Worm (Caenorhabditis elegans) whole organism, L3 larva: ENCODE data around the gene B0001.7.
A peak's percentile ranks its signal among the peaks of the same experiment; 100 is the strongest.
"Not testable (repeated sequence)": the region's sequence is repeated elsewhere in the genome, so short reads cannot be mapped to it uniquely, and the experiment has no call there.

ENCODE experiments used
- ZK546.5 ChIP-seq: sonication (generic microtip); optimal IDR thresholded peaks from 2 replicates; lab custom pipeline; 2017; ENCODE audit warnings: missing biosample characterization, missing genetic modification characterization
- aly-2 ChIP-seq: fragments of 150-350 bp; optimal IDR thresholded peaks from 2 replicates; lab custom pipeline; 2014; ENCODE audit warnings: missing biosample characterization, missing genetic modification characterization
- ama-1 ChIP-seq: fragments of 150-350 bp; optimal IDR thresholded peaks from 2 replicates; lab custom pipeline; 2018
- ceh-16 ChIP-seq: sonication (generic microtip); optimal IDR thresholded peaks from 2 replicates; lab custom pipeline; 2017; ENCODE audit warnings: missing biosample characterization, missing genetic modification characterization
- ceh-28 ChIP-seq: fragments of 150-350 bp; optimal IDR thresholded peaks from 2 replicates; lab custom pipeline; 2014; ENCODE audit warnings: missing biosample characterization, missing genetic modification reagents, missing genetic modification characterization
- ceh-82 ChIP-seq: fragments of 150-350 bp; optimal IDR thresholded peaks from 2 replicates; lab custom pipeline; 2014; ENCODE audit warnings: missing biosample characterization, missing genetic modification characterization
- ceh-9 ChIP-seq: sonication (generic microtip); optimal IDR thresholded peaks from 2 replicates; lab custom pipeline; 2018; ENCODE audit warnings: missing biosample characterization, missing genetic modification characterization
- egl-27 ChIP-seq: sonication (generic microtip); optimal IDR thresholded peaks from 4 replicates; lab custom pipeline; 2017; ENCODE audit warnings: missing biosample characterization, missing genetic modification reagents, missing genetic modification characterization
- egl-5 ChIP-seq: fragments of 150-350 bp; optimal IDR thresholded peaks from 2 replicates; lab custom pipeline; 2017; ENCODE audit warnings: missing biosample characterization, missing genetic modification reagents, missing genetic modification characterization, inconsistent platforms
- elt-1 ChIP-seq: fragments of 150-350 bp; optimal IDR thresholded peaks from 2 replicates; lab custom pipeline; 2014; ENCODE audit warnings: missing biosample characterization, missing genetic modification characterization
- elt-2 ChIP-seq: sonication (generic microtip); optimal IDR thresholded peaks from 2 replicates; lab custom pipeline; 2016; ENCODE audit warnings: missing genetic modification reagents, mild to moderate bottlenecking, missing genetic modification characterization, missing compliant biosample characterization
- eor-1 ChIP-seq, 2 experiments: fragments of 150-350 bp; optimal IDR thresholded peaks; 2 replicates each; lab custom pipeline; 2014 to 2018; ENCODE audit warnings: missing biosample characterization in 2 of 2, missing genetic modification characterization in 2 of 2
- fkh-10 ChIP-seq: sonication (generic microtip); optimal IDR thresholded peaks from 2 replicates; lab custom pipeline; 2017; ENCODE audit warnings: missing biosample characterization, missing genetic modification reagents, missing genetic modification characterization
- fkh-2 ChIP-seq: fragments of 150-350 bp; optimal IDR thresholded peaks from 2 replicates; lab custom pipeline; 2014; ENCODE audit warnings: missing biosample characterization, missing genetic modification reagents, missing genetic modification characterization
- hmg-11 ChIP-seq: sonication (generic microtip); optimal IDR thresholded peaks from 2 replicates; lab custom pipeline; 2016; ENCODE audit warnings: missing genetic modification characterization, missing compliant biosample characterization
- jun-1 ChIP-seq: fragments of 150-350 bp; optimal IDR thresholded peaks from 2 replicates; lab custom pipeline; 2014; ENCODE audit warnings: missing biosample characterization, missing genetic modification reagents, missing genetic modification characterization
- lin-15B ChIP-seq: fragments of 150-350 bp; optimal IDR thresholded peaks from 2 replicates; lab custom pipeline; 2014; ENCODE audit warnings: missing biosample characterization, missing genetic modification characterization
- lsy-12 ChIP-seq: sonication (generic microtip); optimal IDR thresholded peaks from 2 replicates; lab custom pipeline; 2016; ENCODE audit warnings: mild to moderate bottlenecking, missing genetic modification characterization, missing compliant biosample characterization
- nfya-1 ChIP-seq: sonication (generic microtip); optimal IDR thresholded peaks from 2 replicates; lab custom pipeline; 2017; ENCODE audit warnings: missing genetic modification characterization, mild to moderate bottlenecking, missing compliant biosample characterization, antibody characterized with exemption, moderate library complexity; ENCODE audit not compliant: insufficient read depth
- nhr-11 ChIP-seq: fragments of 150-350 bp; optimal IDR thresholded peaks from 2 replicates; lab custom pipeline; 2014; ENCODE audit warnings: missing biosample characterization, missing genetic modification characterization
- nhr-12 ChIP-seq: fragments of 150-350 bp; optimal IDR thresholded peaks from 2 replicates; lab custom pipeline; 2014; ENCODE audit warnings: missing biosample characterization, missing genetic modification characterization
- nhr-23 ChIP-seq: fragments of 150-350 bp; optimal IDR thresholded peaks from 2 replicates; lab custom pipeline; 2014; ENCODE audit warnings: missing biosample characterization, missing genetic modification reagents, missing genetic modification characterization
- nhr-28 ChIP-seq: fragments of 150-350 bp; optimal IDR thresholded peaks from 2 replicates; lab custom pipeline; 2014; ENCODE audit warnings: missing biosample characterization, missing genetic modification characterization
- nhr-43 ChIP-seq: sonication (generic microtip); optimal IDR thresholded peaks from 2 replicates; lab custom pipeline; 2016; ENCODE audit warnings: mild to moderate bottlenecking, missing genetic modification characterization, missing compliant biosample characterization; ENCODE audit not compliant: poor library complexity, severe bottlenecking
- nhr-67 ChIP-seq: fragments of 150-350 bp; optimal IDR thresholded peaks from 2 replicates; lab custom pipeline; 2014; ENCODE audit warnings: missing biosample characterization, missing genetic modification characterization
- pha-4 ChIP-seq: fragments of 150-350 bp; optimal IDR thresholded peaks from 2 replicates; lab custom pipeline; 2014; ENCODE audit warnings: missing biosample characterization, missing genetic modification reagents, missing genetic modification characterization
- snpc-4 ChIP-seq: fragments of 150-350 bp; optimal IDR thresholded peaks from 2 replicates; lab custom pipeline; 2014; ENCODE audit warnings: missing biosample characterization, missing genetic modification characterization
- unc-39 ChIP-seq: sonication (generic microtip); optimal IDR thresholded peaks from 4 replicates; lab custom pipeline; 2017; ENCODE audit warnings: missing biosample characterization, missing genetic modification characterization
- unc-62 ChIP-seq: fragments of 150-350 bp; sonication (generic microtip); optimal IDR thresholded peaks from 4 replicates; lab custom pipeline; 2014; ENCODE audit warnings: missing biosample characterization, missing genetic modification reagents, missing genetic modification characterization
- ztf-11 ChIP-seq: fragments of 150-350 bp; optimal IDR thresholded peaks from 2 replicates; lab custom pipeline; 2014; ENCODE audit warnings: missing biosample characterization, missing genetic modification characterization
- ztf-4 ChIP-seq: fragments of 150-350 bp; optimal IDR thresholded peaks from 2 replicates; lab custom pipeline; 2014; ENCODE audit warnings: missing biosample characterization, missing genetic modification characterization

Gene B0001.7

ce11 chrIV:12145681-12146080, 8.4 kb downstream of the B0001.7 start, which contains the start of gene B0001.3:
Gene B0001.3 (minus strand): TSS chrIV:12145735.
- TF ChIP-seq eor-1 (tag; optimal IDR thresholded peaks at IDR 0.05; lab: Kevin White, UChicago) (no peak), hmg-11 (tag; lab: Kevin White, UChicago) (peak; percentile 14)

- TF ChIP-seq lsy-12 (tag; lab: Kevin White, UChicago) (no peak), nfya-1 (tag; lab: Kevin White, UChicago) (no peak), egl-27 (tag; lab: Kevin White, UChicago) (no peak), snpc-4 (tag; lab: Kevin White, UChicago) (no peak), fkh-10 (no peak), elt-1 (tag; lab: Kevin White, UChicago) (no peak), nhr-67 (no peak), ztf-4 (tag; lab: Kevin White, UChicago) (no peak), fkh-2 (tag; lab: Kevin White, UChicago) (no peak)
These were observed 10.8 kb downstream of the B0001.7 start, which contains the start of gene B0001.5 for ce11 chrIV:12143231-12143630. Gene B0001.5 (minus strand): TSS chrIV:12143331.

ce11 chrIV:12140959-12141358, 13.1 kb downstream of the B0001.7 start, which contains the start of gene B0001.8:
Gene B0001.8 (minus strand): TSS chrIV:12141059.
- TF ChIP-seq fkh-2 (tag; lab: Kevin White, UChicago), result no peak
- TF ChIP-seq egl-27 (tag; lab: Kevin White, UChicago), result no peak
- no peak for TF ChIP-seq ama-1
- TF ChIP-seq ceh-28 (tag; lab: Kevin White, UChicago), result no peak
- TF ChIP-seq jun-1, result no peak
- no peak for TF ChIP-seq ztf-11 (tag; lab: Kevin White, UChicago)

ce11 chrIV:12138093-12138492, 16.0 kb downstream of the B0001.7 start, which contains the start of gene B0001.4:
Gene B0001.4 (minus strand): TSS chrIV:12138193.
- not testable (repeated sequence) for TF ChIP-seq lin-15B; nhr-43 (tag; lab: Kevin White, UChicago); nhr-28 (tag; lab: Kevin White, UChicago)

ce11 chrIV:12134991-12135390, 19.1 kb downstream of the B0001.7 start:
- no peak for TF ChIP-seq ceh-16 (tag; lab: Kevin White, UChicago)
- TF ChIP-seq nhr-12 (tag; lab: Kevin White, UChicago), result no peak
- TF ChIP-seq nhr-11 (tag; lab: Kevin White, UChicago), result no peak
- TF ChIP-seq ama-1, result no peak
- TF ChIP-seq unc-62, result no peak
- TF ChIP-seq eor-1 (tag; optimal IDR thresholded peaks at IDR 0.05; lab: Kevin White, UChicago), result no peak

ce11 chrIV:12133776-12134175, 20.3 kb downstream of the B0001.7 start:
- no peak for TF ChIP-seq unc-39 (tag; lab: Kevin White, UChicago)

- no peak for TF ChIP-seq ceh-82
- TF ChIP-seq pha-4 (tag; lab: Kevin White, UChicago), result no peak
- no peak for TF ChIP-seq ceh-9 (tag; lab: Kevin White, UChicago)
- TF ChIP-seq nhr-43 (tag; lab: Kevin White, UChicago), result no peak
- TF ChIP-seq ZK546.5 (tag; lab: Kevin White, UChicago), result no peak
- no peak for TF ChIP-seq nfya-1 (tag; lab: Kevin White, UChicago)
- TF ChIP-seq jun-1, result no peak
- no peak for TF ChIP-seq hmg-11 (tag; lab: Kevin White, UChicago)
These were observed 22.6 kb downstream of the B0001.7 start for ce11 chrIV:12131308-12132072.

ce11 chrIV:12129204-12129603, 24.8 kb downstream of the B0001.7 start, which contains the start of gene lin-24:
Gene lin-24 (plus strand): TSS chrIV:12129504.
- TF ChIP-seq nhr-23 (tag; lab: Kevin White, UChicago) (no peak), ztf-11 (tag; lab: Kevin White, UChicago) (no peak), aly-2 (tag; lab: Kevin White, UChicago) (no peak), egl-5 (no peak), elt-2 (tag; lab: Kevin White, UChicago) (no peak)
